Worm (Caenorhabditis elegans) whole organism, L4 larva: ENCODE results near the gene set-6.

Experiments
- R02D3.7 ChIP-seq: fragments of 150-350 bp; sonication (generic microtip); optimal IDR thresholded peaks from 3 replicates; lab custom pipeline; 2014; ENCODE audit warnings: missing biosample characterization, missing genetic modification characterization
- ZK546.5 ChIP-seq, 2 experiments: sonication (generic microtip); optimal IDR thresholded peaks; 2 replicates each; lab custom pipeline; 2017; ENCODE audit warnings: missing biosample characterization in 2 of 2, missing genetic modification characterization in 2 of 2
- aly-2 ChIP-seq: sonication (generic microtip); optimal IDR thresholded peaks from 2 replicates; lab custom pipeline; 2018; ENCODE audit warnings: missing biosample characterization, missing genetic modification characterization
- lin-38 ChIP-seq: fragments of 200-800 bp; sonication (Bioruptor generic); IDR thresholded peaks from 2 replicates; pipeline ENCODE4 v1.3.6; 2022; ENCODE audit warnings: missing genetic modification reagents, missing genetic modification characterization, missing compliant biosample characterization
- zip-11 ChIP-seq: fragments of 200-800 bp; sonication (Bioruptor generic); IDR thresholded peaks from 2 replicates; pipeline ENCODE4 v1.3.6; 2022; ENCODE audit warnings: missing genetic modification characterization, missing compliant biosample characterization

- TF ChIP-seq lin-38 (GFP tag; lab: Robert Waterston, UW) (no peak), aly-2 (tag; lab: Kevin White, UChicago) (no peak), ZK546.5 (tag; optimal IDR thresholded peaks at IDR 0.05; lab: Kevin White, UChicago) (no peak), R02D3.7 (tag; lab: Kevin White, UChicago) (no peak), zip-11 (GFP tag; lab: Robert Waterston, UW) (no peak)
Measured at ce11 chrX:11985887-11986286, 11.4 kb upstream of the set-6 start, which contains the start of gene C49F5.5.
